Worm (Caenorhabditis elegans) whole organism, early embryonic: Measurements from ENCODE around the gene str-165.
A peak's percentile ranks its signal among the peaks of the same experiment; 100 is the strongest.

Source experiments
- B0310.2 ChIP-seq: sonication (generic microtip); optimal IDR thresholded peaks from 2 replicates; lab custom pipeline; 2016; ENCODE audit warnings: mild to moderate bottlenecking, missing genetic modification characterization, missing compliant biosample characterization
- F13C5.2 ChIP-seq: sonication (generic microtip); optimal IDR thresholded peaks from 2 replicates; lab custom pipeline; 2017; ENCODE audit warnings: mild to moderate bottlenecking, missing genetic modification characterization, inconsistent platforms, missing compliant biosample characterization
- aly-1 ChIP-seq: sonication (generic microtip); optimal IDR thresholded peaks from 2 replicates; lab custom pipeline; 2016; ENCODE audit warnings: missing genetic modification characterization, missing compliant biosample characterization
- ama-1 ChIP-seq: fragments of 150-350 bp; optimal IDR thresholded peaks from 2 replicates; lab custom pipeline; 2014
- ceh-13 ChIP-seq: fragments of 200-800 bp; sonication (Bioruptor generic); optimal IDR thresholded peaks from 2 replicates; lab custom pipeline; 2018; ENCODE audit warnings: mild to moderate bottlenecking, missing genetic modification characterization, missing compliant biosample characterization
- ceh-36 ChIP-seq: sonication (generic microtip); optimal IDR thresholded peaks from 2 replicates; lab custom pipeline; 2016; ENCODE audit warnings: missing genetic modification characterization, inconsistent platforms, missing compliant biosample characterization
- ets-7 ChIP-seq: sonication (generic microtip); optimal IDR thresholded peaks from 2 replicates; lab custom pipeline; 2016; ENCODE audit warnings: missing genotype, missing genetic modification characterization, missing compliant biosample characterization
- flt-1 ChIP-seq: fragments of 200-800 bp; sonication (Bioruptor generic); IDR thresholded peaks from 2 replicates; pipeline ENCODE4 v1.3.6; 2022; ENCODE audit warnings: missing genetic modification characterization, missing compliant biosample characterization
- hmbx-1 ChIP-seq: sonication (generic microtip); optimal IDR thresholded peaks from 2 replicates; lab custom pipeline; 2016; ENCODE audit warnings: mild to moderate bottlenecking, missing genetic modification characterization, missing compliant biosample characterization
- hmg-4 ChIP-seq: fragments of 200-800 bp; sonication (Bioruptor generic); optimal IDR thresholded peaks from 2 replicates; lab custom pipeline; 2018; ENCODE audit warnings: mild to moderate bottlenecking, missing genetic modification characterization, missing compliant biosample characterization
- hnd-1 ChIP-seq: sonication (generic microtip); optimal IDR thresholded peaks from 2 replicates; lab custom pipeline; 2016; ENCODE audit warnings: missing genetic modification characterization, missing compliant biosample characterization
- pes-1 ChIP-seq: fragments of 200-800 bp; sonication (Bioruptor generic); IDR thresholded peaks from 2 replicates; pipeline ENCODE4 v1.3.6; 2022; ENCODE audit warnings: missing genetic modification reagents, missing genetic modification characterization, missing compliant biosample characterization
- scrt-1 ChIP-seq: fragments of 200-800 bp; sonication (Bioruptor generic); IDR thresholded peaks from 2 replicates; pipeline ENCODE4 v1.3.6; 2022; ENCODE audit warnings: missing genetic modification characterization, missing compliant biosample characterization
- sea-1 ChIP-seq: fragments of 200-800 bp; sonication (Bioruptor generic); conservative IDR thresholded peaks from 2 replicates; pipeline ENCODE4 v1.3.6; 2022; ENCODE audit warnings: missing genetic modification characterization, missing compliant biosample characterization
- tbx-11 ChIP-seq: fragments of 200-800 bp; sonication (Bioruptor generic); IDR thresholded peaks from 2 replicates; pipeline ENCODE4 v1.3.6; 2022; ENCODE audit warnings: missing genetic modification characterization, missing compliant biosample characterization
- tbx-37 ChIP-seq: fragments of 200-800 bp; sonication (Bioruptor generic); conservative IDR thresholded peaks from 2 replicates; pipeline ENCODE4 v1.3.6; 2022; ENCODE audit warnings: missing genetic modification reagents, missing genetic modification characterization, missing compliant biosample characterization
- tra-4 ChIP-seq: sonication (generic microtip); optimal IDR thresholded peaks from 2 replicates; lab custom pipeline; 2017; ENCODE audit warnings: missing genetic modification characterization, missing compliant biosample characterization

Gene str-165

ce11 chrV:13794046-13794445 is 36.9 kb upstream of the str-165 start:
- TF ChIP-seq hnd-1 (tag; lab: Kevin White, UChicago) (no peak), F13C5.2 (tag; lab: Kevin White, UChicago) (no peak), aly-1 (tag; lab: Kevin White, UChicago) (no peak), ama-1 (lab: Kevin White, UChicago) (no peak), ets-7 (tag; lab: Kevin White, UChicago) (no peak), sea-1 (GFP tag; lab: Robert Waterston, UW) (no peak), hmg-4 (GFP tag; lab: Kevin White, UChicago) (no peak), flt-1 (no peak), tbx-11 (GFP tag; lab: Robert Waterston, UW) (no peak), pes-1 (GFP tag; lab: Robert Waterston, UW) (no peak), ceh-36 (tag; lab: Kevin White, UChicago) (no peak), tbx-37 (GFP tag; lab: Robert Waterston, UW) (no peak)

DNA sequence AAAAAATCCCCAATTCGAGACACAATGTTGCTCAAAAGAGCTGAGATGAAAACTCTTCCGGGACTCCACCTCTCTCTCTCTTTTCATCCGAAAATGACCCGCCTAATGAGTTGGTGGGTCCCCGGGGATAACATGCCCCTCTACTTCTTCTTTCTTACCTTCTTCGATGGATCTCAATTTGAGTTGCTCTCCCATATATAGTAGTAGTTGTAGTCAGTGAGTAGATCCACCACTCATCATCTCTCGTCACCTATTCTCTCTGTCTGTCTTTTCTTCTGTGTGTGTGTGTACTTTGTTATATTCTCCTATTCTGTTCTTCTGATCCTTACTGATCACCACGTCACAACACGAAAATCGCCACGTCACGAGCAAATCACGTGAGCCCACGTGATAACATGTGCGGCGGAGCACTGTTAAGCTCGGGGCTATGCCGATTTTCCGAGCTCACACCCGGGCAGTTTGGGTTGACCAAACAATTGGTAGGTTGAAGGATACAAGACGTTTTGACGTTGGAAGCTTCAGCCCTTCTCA is 34.6 kb upstream of the str-165 start, which contains the start of gene twk-32:
TSS of gene twk-32 (plus strand) at position 396 of the 531 bp plus-strand sequence.
- TF ChIP-seq hmbx-1 (tag; lab: Kevin White, UChicago): no peak
- TF ChIP-seq flt-1: no peak
- TF ChIP-seq B0310.2 (tag; lab: Kevin White, UChicago): no peak
- TF ChIP-seq ets-7 (tag; lab: Kevin White, UChicago): no peak
- TF ChIP-seq ceh-36 (tag; lab: Kevin White, UChicago): no peak
- TF ChIP-seq tbx-11 (GFP tag; lab: Robert Waterston, UW): no peak
- TF ChIP-seq scrt-1 (GFP tag; lab: Robert Waterston, UW): no peak

DNA sequence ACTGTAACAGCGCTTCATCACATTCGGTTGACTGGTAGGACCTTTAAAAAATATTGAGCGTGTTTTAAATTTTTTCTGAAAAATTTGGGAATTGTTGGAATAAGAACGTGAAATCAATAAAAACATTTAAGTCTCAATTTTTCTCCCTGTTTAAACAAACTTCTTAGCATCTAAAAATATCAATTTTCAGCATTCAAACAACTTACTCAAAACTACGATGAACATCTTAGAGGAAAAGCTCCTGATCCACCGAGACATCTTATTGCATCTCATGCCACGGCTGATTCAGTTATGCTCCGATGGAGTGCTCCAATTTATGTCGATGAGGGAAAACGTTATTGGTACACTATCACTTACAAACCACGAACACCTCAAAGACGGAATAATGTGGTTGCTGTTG is 31.7 kb upstream of the str-165 start:
- no peak for TF ChIP-seq B0310.2 (tag; lab: Kevin White, UChicago)
- no peak for TF ChIP-seq F13C5.2 (tag; lab: Kevin White, UChicago)
- TF ChIP-seq sea-1 (GFP tag; lab: Robert Waterston, UW): no peak
- TF ChIP-seq flt-1: no peak
- no peak for TF ChIP-seq ceh-13 (GFP tag; lab: Kevin White, UChicago)
- no peak for TF ChIP-seq tra-4 (tag; lab: Kevin White, UChicago)
- no peak for TF ChIP-seq pes-1 (GFP tag; lab: Robert Waterston, UW)
- no peak for TF ChIP-seq aly-1 (tag; lab: Kevin White, UChicago)
- TF ChIP-seq hmbx-1 (tag; lab: Kevin White, UChicago): no peak
- no peak for TF ChIP-seq hmg-4 (GFP tag; lab: Kevin White, UChicago)
- no peak for TF ChIP-seq hnd-1 (tag; lab: Kevin White, UChicago)
- no peak for TF ChIP-seq scrt-1 (GFP tag; lab: Robert Waterston, UW)
- no peak for TF ChIP-seq ets-7 (tag; lab: Kevin White, UChicago)
- TF ChIP-seq ama-1 (lab: Kevin White, UChicago): no peak
- TF ChIP-seq ceh-36 (tag; lab: Kevin White, UChicago): no peak
- TF ChIP-seq tbx-11 (GFP tag; lab: Robert Waterston, UW): no peak
- no peak for TF ChIP-seq tbx-37 (GFP tag; lab: Robert Waterston, UW)

DNA sequence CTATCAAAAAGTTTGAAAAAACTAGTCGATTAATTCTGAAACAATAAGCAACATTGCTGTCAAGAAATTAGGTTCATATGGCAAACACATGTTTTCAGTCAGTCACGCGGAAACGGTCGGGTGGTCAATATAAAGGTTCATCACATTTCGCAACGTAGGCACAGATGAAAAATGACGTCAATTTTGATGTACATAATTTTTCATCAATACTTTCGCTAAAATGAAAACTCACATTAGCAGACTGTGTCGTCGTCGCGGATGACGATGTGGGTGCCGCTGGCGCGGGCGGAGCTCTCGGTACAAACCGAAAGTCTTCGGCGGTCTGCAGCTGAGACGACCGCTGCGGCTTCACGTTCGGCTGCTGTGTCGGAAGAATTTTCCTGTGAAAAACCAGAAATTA is 27.0 kb upstream of the str-165 start, which contains the start of gene swan-2:
TSS of gene swan-2 (minus strand) at position 380 of the 400 bp plus-strand sequence.
- no peak for TF ChIP-seq ets-7 (tag; lab: Kevin White, UChicago)
- TF ChIP-seq ceh-13 (GFP tag; lab: Kevin White, UChicago): no peak
- TF ChIP-seq ama-1 (lab: Kevin White, UChicago): peak; percentile 22
- TF ChIP-seq B0310.2 (tag; lab: Kevin White, UChicago): no peak
- TF ChIP-seq sea-1 (GFP tag; lab: Robert Waterston, UW): 0 out of 2 replicates have a peak, but pooled peaks have one; percentile 40
- TF ChIP-seq F13C5.2 (tag; lab: Kevin White, UChicago): no peak
- no peak for TF ChIP-seq scrt-1 (GFP tag; lab: Robert Waterston, UW)
- no peak for TF ChIP-seq hmg-4 (GFP tag; lab: Kevin White, UChicago)
- no peak for TF ChIP-seq hmbx-1 (tag; lab: Kevin White, UChicago)
- TF ChIP-seq tbx-37 (GFP tag; lab: Robert Waterston, UW): no peak
- no peak for TF ChIP-seq tbx-11 (GFP tag; lab: Robert Waterston, UW)
- no peak for TF ChIP-seq flt-1
- TF ChIP-seq hnd-1 (tag; lab: Kevin White, UChicago): no peak
- TF ChIP-seq aly-1 (tag; lab: Kevin White, UChicago): no peak
- TF ChIP-seq pes-1 (GFP tag; lab: Robert Waterston, UW): no peak
- no peak for TF ChIP-seq ceh-36 (tag; lab: Kevin White, UChicago)
- TF ChIP-seq tra-4 (tag; lab: Kevin White, UChicago): no peak

ce11 chrV:13807232-13807631 is 23.7 kb upstream of the str-165 start, which contains the start of gene swan-1:
Gene swan-1 (minus strand): TSS chrV:13807237.
- no peak for TF ChIP-seq B0310.2 (tag; lab: Kevin White, UChicago)
- no peak for TF ChIP-seq hmbx-1 (tag; lab: Kevin White, UChicago)
- no peak for TF ChIP-seq flt-1
- no peak for TF ChIP-seq pes-1 (GFP tag; lab: Robert Waterston, UW)
- TF ChIP-seq F13C5.2 (tag; lab: Kevin White, UChicago): no peak
- TF ChIP-seq sea-1 (GFP tag; lab: Robert Waterston, UW): no peak
- no peak for TF ChIP-seq aly-1 (tag; lab: Kevin White, UChicago)
- no peak for TF ChIP-seq hmg-4 (GFP tag; lab: Kevin White, UChicago)
- TF ChIP-seq ama-1 (lab: Kevin White, UChicago): no peak
- TF ChIP-seq tbx-11 (GFP tag; lab: Robert Waterston, UW): no peak

ce11 chrV:13808462-13808867 is 22.4 kb upstream of the str-165 start:
- peak; percentile 63 for TF ChIP-seq aly-1 (tag; lab: Kevin White, UChicago)
- TF ChIP-seq F13C5.2 (tag; lab: Kevin White, UChicago): peak; percentile 44
- TF ChIP-seq ets-7 (tag; lab: Kevin White, UChicago): no peak
- peak; percentile 88 for TF ChIP-seq hmg-4 (GFP tag; lab: Kevin White, UChicago)
- TF ChIP-seq ceh-36 (tag; lab: Kevin White, UChicago): no peak
